Fruit fly (Drosophila melanogaster): ENCODE data around the gene Usf.

dm6 chrX:4553999-4554398 is 5.4 kb upstream of the Usf start, which contains the start of gene CG11444:
- TF ChIP-seq CG10348 (GFP tag; IDR thresholded peaks at IDR 0.05) (no peak), D1 (tag; optimal IDR thresholded peaks at IDR 0.05) (no peak)
